Fruit fly (Drosophila melanogaster) whole organism, embryonic: ENCODE results near the gene CG11581.
A peak's percentile ranks its signal among the peaks of the same experiment; 100 is the strongest.

Source experiments
- Ada2b ChIP-seq: fragments of 200-800 bp; sonication (Bioruptor generic); IDR thresholded peaks from 2 replicates; pipeline ENCODE4 v1.3.6; 2022; ENCODE audit warnings: missing biosample characterization, missing genetic modification characterization
- BEAF-32 ChIP-seq: fragments of 200-800 bp; sonication (Bioruptor generic); optimal IDR thresholded peaks from 3 replicates; lab custom pipeline; 2017; ENCODE audit warnings: missing biosample characterization, missing genetic modification characterization, mild to moderate bottlenecking, moderate library complexity, missing genetic modification reagents
- Bteb2 ChIP-seq: fragments of 200-800 bp; sonication (Bioruptor generic); optimal IDR thresholded peaks from 2 replicates; lab custom pipeline; 2016; ENCODE audit warnings: missing biosample characterization, missing genetic modification characterization
- CG10274 ChIP-seq: fragments of 200-800 bp; sonication (Bioruptor generic); optimal IDR thresholded peaks from 3 replicates; lab custom pipeline; 2017; ENCODE audit warnings: missing biosample characterization, mild to moderate bottlenecking, missing genetic modification characterization
- CG10979 ChIP-seq: fragments of 200-800 bp; sonication (Bioruptor generic); optimal IDR thresholded peaks from 2 replicates; lab custom pipeline; 2018; ENCODE audit warnings: missing biosample characterization, mild to moderate bottlenecking, missing genetic modification characterization, moderate library complexity
- CG11456 ChIP-seq: fragments of 200-800 bp; sonication (Bioruptor generic); IDR thresholded peaks from 3 replicates; pipeline ENCODE4 v1.3.6; 2022; ENCODE audit warnings: missing biosample characterization, missing genetic modification characterization
- CG11696 ChIP-seq: fragments of 200-800 bp; sonication (Bioruptor generic); IDR thresholded peaks from 2 replicates; pipeline ENCODE4 v1.3.6; 2022; ENCODE audit warnings: missing biosample characterization, missing genetic modification characterization
- CG12155 ChIP-seq: fragments of 200-800 bp; sonication (Bioruptor generic); optimal IDR thresholded peaks from 3 replicates; lab custom pipeline; 2016; ENCODE audit warnings: missing biosample characterization, missing genetic modification characterization
- CG14667 ChIP-seq: fragments of 200-800 bp; sonication (Bioruptor generic); IDR thresholded peaks from 2 replicates; pipeline ENCODE4 v1.3.6; 2022; ENCODE audit warnings: missing biosample characterization, missing genetic modification characterization
- CG15479 ChIP-seq: fragments of 200-800 bp; sonication (Bioruptor generic); optimal IDR thresholded peaks from 3 replicates; lab custom pipeline; 2019; ENCODE audit warnings: missing biosample characterization, mild to moderate bottlenecking, missing genetic modification characterization, moderate library complexity
- CG15601 ChIP-seq: fragments of 200-800 bp; sonication (Bioruptor generic); optimal IDR thresholded peaks from 3 replicates; lab custom pipeline; 2019; ENCODE audit warnings: missing biosample characterization, mild to moderate bottlenecking, missing genetic modification characterization, moderate library complexity
- CG1602 ChIP-seq: fragments of 200-800 bp; sonication (Bioruptor generic); optimal IDR thresholded peaks from 3 replicates; lab custom pipeline; 2016; ENCODE audit warnings: missing biosample characterization, missing genetic modification characterization
- CG1647 ChIP-seq: fragments of 200-800 bp; sonication (Bioruptor generic); optimal IDR thresholded peaks from 3 replicates; lab custom pipeline; 2016; ENCODE audit warnings: missing biosample characterization, missing genetic modification characterization
- CG17361 ChIP-seq: fragments of 200-800 bp; sonication (Bioruptor generic); IDR thresholded peaks from 3 replicates; pipeline ENCODE4 v1.3.6; 2022; ENCODE audit warnings: missing biosample characterization, missing genetic modification characterization
- CG31388 ChIP-seq: fragments of 200-800 bp; sonication (Bioruptor generic); optimal IDR thresholded peaks from 2 replicates; lab custom pipeline; 2016; ENCODE audit warnings: missing biosample characterization, missing genetic modification characterization
- CG3847 ChIP-seq: fragments of 200-800 bp; sonication (Bioruptor generic); IDR thresholded peaks from 2 replicates; pipeline ENCODE4 v1.3.6; 2022; ENCODE audit warnings: missing biosample characterization, missing genetic modification characterization
- CG42726 ChIP-seq: fragments of 200-800 bp; sonication (Bioruptor generic); IDR thresholded peaks from 2 replicates; pipeline ENCODE4 v1.3.6; 2022; ENCODE audit warnings: missing biosample characterization, missing genetic modification characterization; ENCODE audit not compliant: partially characterized antibody
- CG4820 ChIP-seq: fragments of 200-800 bp; sonication (Bioruptor generic); optimal IDR thresholded peaks from 3 replicates; lab custom pipeline; 2016; ENCODE audit warnings: missing biosample characterization, missing genetic modification characterization
- CG6272 ChIP-seq: fragments of 200-800 bp; sonication (Bioruptor generic); IDR thresholded peaks from 2 replicates; pipeline ENCODE4 v1.3.6; 2022; ENCODE audit warnings: missing biosample characterization, missing genetic modification characterization
- CG6854 ChIP-seq: fragments of 200-800 bp; sonication (Bioruptor generic); optimal IDR thresholded peaks from 3 replicates; lab custom pipeline; 2017; ENCODE audit warnings: missing biosample characterization, mild to moderate bottlenecking, missing genetic modification characterization
- CG8388 ChIP-seq: fragments of 200-800 bp; sonication (Bioruptor generic); optimal IDR thresholded peaks from 2 replicates; lab custom pipeline; 2019; ENCODE audit warnings: missing biosample characterization, mild to moderate bottlenecking, missing genetic modification characterization, moderate library complexity
- CG9727 ChIP-seq: fragments of 200-800 bp; sonication (Bioruptor generic); optimal IDR thresholded peaks from 3 replicates; lab custom pipeline; 2017; ENCODE audit warnings: missing biosample characterization, mild to moderate bottlenecking, missing genetic modification characterization
- Deaf1 ChIP-seq: fragments of 200-800 bp; optimal IDR thresholded peaks from 3 replicates; lab custom pipeline; 2019; ENCODE audit warnings: missing biosample characterization, mild to moderate bottlenecking, missing genetic modification characterization, moderate library complexity
- Elba2 ChIP-seq: fragments of 200-800 bp; sonication (Bioruptor generic); optimal IDR thresholded peaks from 3 replicates; lab custom pipeline; 2016; ENCODE audit warnings: missing biosample characterization, missing genetic modification characterization
- Gug ChIP-seq: fragments of 200-800 bp; sonication (Bioruptor generic); IDR thresholded peaks from 4 replicates; pipeline ENCODE4 v1.3.6; 2022; ENCODE audit warnings: missing biosample characterization, missing genetic modification characterization
- HmgD ChIP-seq: fragments of 200-800 bp; sonication (Bioruptor generic); optimal IDR thresholded peaks from 3 replicates; lab custom pipeline; 2016; ENCODE audit warnings: missing biosample characterization, missing genetic modification characterization
- Max ChIP-seq: fragments of 200-800 bp; sonication (Bioruptor generic); optimal IDR thresholded peaks from 2 replicates; lab custom pipeline; 2016; ENCODE audit warnings: missing biosample characterization, mild to moderate bottlenecking, missing genetic modification characterization
- Rx ChIP-seq: fragments of 200-800 bp; sonication (Bioruptor generic); IDR thresholded peaks from 2 replicates; pipeline ENCODE4 v1.3.6; 2022; ENCODE audit warnings: missing biosample characterization, missing genetic modification characterization
- Sox102F ChIP-seq: fragments of 200-800 bp; sonication (Bioruptor generic); optimal IDR thresholded peaks from 2 replicates; lab custom pipeline; 2018; ENCODE audit warnings: missing biosample characterization, mild to moderate bottlenecking, missing genetic modification characterization, moderate library complexity
- Stat92E ChIP-seq, 3 experiments: fragments of >200 bp in 2 of 3; fragments of 200-800 bp in 1 of 3; sonication (Bioruptor generic) in 1 of 3; optimal IDR thresholded peaks; 2 replicates each; lab custom pipeline; 2017 to 2019; ENCODE audit warnings: missing biosample characterization in 3 of 3, missing genetic modification characterization in 3 of 3, mild to moderate bottlenecking in 1 of 3, moderate library complexity in 1 of 3
- ato ChIP-seq: fragments of 200-800 bp; sonication (Bioruptor generic); IDR thresholded peaks from 2 replicates; pipeline ENCODE4 v1.3.6; 2022; ENCODE audit warnings: missing biosample characterization, missing genetic modification characterization; ENCODE audit not compliant: partially characterized antibody
- az2 ChIP-seq: fragments of 200-800 bp; sonication (Bioruptor generic); optimal IDR thresholded peaks from 3 replicates; lab custom pipeline; 2016; ENCODE audit warnings: missing biosample characterization, missing genetic modification characterization
- bab2 ChIP-seq: fragments of 200-800 bp; sonication (Bioruptor generic); optimal IDR thresholded peaks from 2 replicates; lab custom pipeline; 2016; ENCODE audit warnings: missing biosample characterization, missing genetic modification characterization
- br ChIP-seq: fragments of >200 bp; optimal IDR thresholded peaks from 2 replicates; lab custom pipeline; 2017
- croc ChIP-seq: fragments of 200-800 bp; sonication (Bioruptor generic); conservative IDR thresholded peaks from 3 replicates; pipeline ENCODE4 v1.3.6; 2022; ENCODE audit warnings: missing biosample characterization, missing genetic modification characterization
- crp ChIP-seq, 2 experiments: fragments of 200-800 bp; sonication (Bioruptor generic); optimal IDR thresholded peaks; 2 replicates in 1 of 2; 3 replicates in 1 of 2; lab custom pipeline; 2017; ENCODE audit warnings: missing biosample characterization in 2 of 2, missing genetic modification characterization in 2 of 2, mild to moderate bottlenecking in 1 of 2, moderate library complexity in 1 of 2
- ftz-f1 ChIP-seq: fragments of 200-800 bp; sonication (Bioruptor generic); optimal IDR thresholded peaks from 2 replicates; lab custom pipeline; 2016; ENCODE audit warnings: missing biosample characterization, missing genetic modification characterization
- gt ChIP-seq: fragments of 200-800 bp; sonication (Bioruptor generic); IDR thresholded peaks from 2 replicates; pipeline ENCODE4 v1.3.6; 2022; ENCODE audit warnings: missing biosample characterization, missing genetic modification characterization
- her ChIP-seq: fragments of 200-800 bp; sonication (Bioruptor generic); optimal IDR thresholded peaks from 2 replicates; lab custom pipeline; 2016; ENCODE audit warnings: missing biosample characterization, missing genetic modification characterization
- kni ChIP-seq: fragments of 200-800 bp; sonication (Bioruptor generic); optimal IDR thresholded peaks from 3 replicates; lab custom pipeline; 2017; ENCODE audit warnings: mild to moderate bottlenecking, missing biosample characterization, missing genetic modification reagents, missing genetic modification characterization
- lilli ChIP-seq: fragments of 200-800 bp; sonication (Bioruptor generic); optimal IDR thresholded peaks from 3 replicates; lab custom pipeline; 2016; ENCODE audit warnings: missing biosample characterization, missing genetic modification characterization
- pan ChIP-seq, 4 experiments: fragments of >200 bp in 3 of 4; fragments of 200-800 bp in 1 of 4; sonication (Bioruptor generic) in 1 of 4; optimal IDR thresholded peaks in 3 of 4; IDR thresholded peaks in 1 of 4; 2 replicates each; pipeline versions ENCODE4 v1.3.6 to Lab custom; 2017 to 2022; ENCODE audit warnings: missing biosample characterization in 2 of 4, missing genetic modification characterization in 2 of 4, mixed read lengths in 1 of 4
- psq ChIP-seq: fragments of 200-800 bp; sonication (Bioruptor generic); optimal IDR thresholded peaks from 2 replicates; lab custom pipeline; 2017; ENCODE audit warnings: missing biosample characterization, missing genetic modification characterization
- trem ChIP-seq: fragments of 200-800 bp; optimal IDR thresholded peaks from 3 replicates; lab custom pipeline; 2019; ENCODE audit warnings: missing biosample characterization, mild to moderate bottlenecking, missing genetic modification characterization, moderate library complexity
- ttk ChIP-seq: fragments of 200-800 bp; sonication (Bioruptor generic); IDR thresholded peaks from 2 replicates; pipeline ENCODE4 v2.1.2; 2022; ENCODE audit warnings: missing biosample characterization, missing genetic modification characterization
- vfl ChIP-seq: fragments of 200-800 bp; sonication (Bioruptor generic); optimal IDR thresholded peaks from 2 replicates; lab custom pipeline; 2016; ENCODE audit warnings: missing biosample characterization, missing genetic modification characterization
- vvl ChIP-seq: fragments of 200-800 bp; sonication (Bioruptor generic); IDR thresholded peaks from 2 replicates; pipeline ENCODE4 v1.3.6; 2022; ENCODE audit warnings: missing biosample characterization, missing genetic modification characterization
- wek ChIP-seq: fragments of 200-800 bp; sonication (Bioruptor generic); optimal IDR thresholded peaks from 3 replicates; lab custom pipeline; 2018; ENCODE audit warnings: missing biosample characterization, mild to moderate bottlenecking, missing genetic modification characterization, moderate library complexity
- zf30C ChIP-seq: fragments of 200-800 bp; sonication (Bioruptor generic); optimal IDR thresholded peaks from 3 replicates; lab custom pipeline; 2018; ENCODE audit warnings: missing biosample characterization, mild to moderate bottlenecking, missing genetic modification characterization
- zfh1 ChIP-seq: fragments of 200-800 bp; sonication (Bioruptor generic); IDR thresholded peaks from 3 replicates; pipeline ENCODE4 v1.3.6; 2022; ENCODE audit warnings: missing biosample characterization, missing genetic modification characterization

CG11581 gene

DNA sequence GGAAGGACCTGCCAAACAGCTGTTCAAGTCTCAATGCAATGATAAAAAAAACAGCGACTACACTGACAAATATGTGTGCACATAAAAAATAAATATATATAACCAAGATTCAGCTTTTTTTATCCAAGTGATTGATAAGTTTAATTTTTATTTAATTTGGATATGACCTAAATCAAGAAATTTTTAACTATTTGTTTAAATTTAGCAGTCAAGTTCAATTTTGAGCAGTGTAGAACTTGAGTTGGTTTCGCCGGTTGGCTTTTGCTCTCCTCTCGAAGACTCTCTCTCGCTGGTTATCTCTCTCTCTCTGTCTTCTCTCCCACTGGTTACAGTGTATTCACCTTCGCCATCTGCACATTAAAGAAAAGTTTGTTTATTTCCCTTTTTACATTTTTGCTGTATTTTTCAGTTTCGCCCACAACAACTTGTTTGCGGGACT, 41.3 kb downstream of the CG11581 start (continued):
- TF ChIP-seq pan (optimal IDR thresholded peaks at IDR 0.05; lab: Kevin White, UChicago), result no peak
- peak in 1 of 2 experiments; percentile 93 for TF ChIP-seq pan (GFP tag; optimal IDR thresholded peaks at IDR 0.05 in 1 of 2, IDR thresholded peaks at IDR 0.05 in 1 of 2)
- peak; percentile 91 for TF ChIP-seq CG9727 (GFP tag; lab: Kevin White, UChicago)
- peak; percentile 61; the same call in 1 of the 2 replicates for TF ChIP-seq Rx (GFP tag; lab: Robert Waterston, UW)
- TF ChIP-seq CG12155 (GFP tag; lab: Kevin White, UChicago), result peak; percentile 88
- no peak for TF ChIP-seq CG15479 (GFP tag; lab: Kevin White, UChicago)
- peak; percentile 82 for TF ChIP-seq Bteb2 (GFP tag; lab: Kevin White, UChicago)
- peak; percentile 81 for TF ChIP-seq CG14667
- peak; percentile 65 for TF ChIP-seq CG11696 (GFP tag; lab: Robert Waterston, UW)
- peak; percentile 81 for TF ChIP-seq CG11456 (GFP tag; lab: Robert Waterston, UW)
- TF ChIP-seq Ada2b (GFP tag; lab: Robert Waterston, UW), result peak; percentile 93
- TF ChIP-seq gt, result no peak; the same call in 1 of the 2 replicates
- peak; percentile 92 for TF ChIP-seq Sox102F (GFP tag; lab: Kevin White, UChicago)
- TF ChIP-seq CG15601 (tag; lab: Kevin White, UChicago), result peak; percentile 83
- peak; percentile 66 for TF ChIP-seq CG31388 (GFP tag; lab: Kevin White, UChicago)
- peak; percentile 75 for TF ChIP-seq CG1602 (GFP tag; lab: Kevin White, UChicago)
- peak; percentile 71 for TF ChIP-seq Max (GFP tag; lab: Kevin White, UChicago)
- peak; percentile 82 for TF ChIP-seq az2
- TF ChIP-seq Elba2 (GFP tag; lab: Kevin White, UChicago), result peak; percentile 25
- peak; percentile 53 for TF ChIP-seq CG10274 (GFP tag; lab: Kevin White, UChicago)
- peak; percentile 66 for TF ChIP-seq vfl (GFP tag; lab: Kevin White, UChicago)
- peak; percentile 61 for TF ChIP-seq CG1647 (GFP tag; lab: Kevin White, UChicago)
- TF ChIP-seq lilli, result peak; percentile 83
- TF ChIP-seq Gug (GFP tag; lab: Robert Waterston, UW), result peak; percentile 44; the same call in 2 of the 4 replicates
- TF ChIP-seq ato (GFP tag; lab: Robert Waterston, UW), result no peak
- peak; percentile 33 for TF ChIP-seq psq (GFP tag; lab: Kevin White, UChicago)
- TF ChIP-seq CG6272 (GFP tag; lab: Robert Waterston, UW), result peak; percentile 64
- peak; percentile 73 for TF ChIP-seq zf30C (GFP tag; lab: Kevin White, UChicago)
- peak; percentile 82 for TF ChIP-seq CG4820 (GFP tag; lab: Kevin White, UChicago)
- TF ChIP-seq croc (GFP tag; lab: Robert Waterston, UW), result peak; percentile 66
- TF ChIP-seq bab2 (GFP tag; lab: Kevin White, UChicago), result peak; percentile 63
- peak; percentile 90 for TF ChIP-seq zfh1 (GFP tag; lab: Robert Waterston, UW)
- peak; percentile 92 for TF ChIP-seq CG10979 (tag; lab: Kevin White, UChicago)
- TF ChIP-seq wek, result peak; percentile 16
- TF ChIP-seq crp (GFP tag; optimal IDR thresholded peaks at IDR 0.05; lab: Kevin White, UChicago), result peak in 1 of 2 experiments; percentile 57
- TF ChIP-seq vvl, result peak; percentile 94
- TF ChIP-seq Deaf1 (tag; lab: Kevin White, UChicago), result peak; percentile 67
- no peak for TF ChIP-seq CG42726 (GFP tag; lab: Robert Waterston, UW)
- TF ChIP-seq CG17361 (GFP tag; lab: Robert Waterston, UW), result peak; percentile 92
- no peak for TF ChIP-seq HmgD (GFP tag; lab: Kevin White, UChicago)
- TF ChIP-seq her (GFP tag; lab: Kevin White, UChicago), result no peak
- peak; percentile 82 for TF ChIP-seq trem (tag; lab: Kevin White, UChicago)
- TF ChIP-seq CG3847 (GFP tag; lab: Robert Waterston, UW), result peak; percentile 85
- TF ChIP-seq br, result no peak
- peak; percentile 80 for TF ChIP-seq CG6854 (GFP tag; lab: Kevin White, UChicago)
- peak in 1 of 3 experiments; percentile 8 for TF ChIP-seq Stat92E (GFP tag; optimal IDR thresholded peaks at IDR 0.05; lab: Kevin White, UChicago)
- peak; percentile 77 for TF ChIP-seq ttk (GFP tag; lab: Robert Waterston, UW)
- no peak for TF ChIP-seq BEAF-32 (GFP tag; lab: Kevin White, UChicago)
- no peak for TF ChIP-seq kni (GFP tag; lab: Kevin White, UChicago)
- no peak for TF ChIP-seq ftz-f1
- peak; percentile 89 for TF ChIP-seq CG8388 (GFP tag; lab: Kevin White, UChicago)
